Worm (Caenorhabditis elegans): ENCODE measurements around the gene nhr-91.

- TF ChIP-seq mdl-1 (tag; optimal IDR thresholded peaks at IDR 0.05) (no peak), lin-13 (GFP tag; optimal IDR thresholded peaks at IDR 0.05) (no peak), lin-39 (tag; optimal IDR thresholded peaks at IDR 0.05) (no peak), unc-39 (tag; optimal IDR thresholded peaks at IDR 0.05) (no peak), nhr-23 (tag; optimal IDR thresholded peaks at IDR 0.05) (no peak), nhr-237 (tag; optimal IDR thresholded peaks at IDR 0.05) (no peak), Y55F3AM.14 (GFP tag; optimal IDR thresholded peaks at IDR 0.05) (no peak), nhr-12 (tag; optimal IDR thresholded peaks at IDR 0.05) (no peak)
Observed at ce11 chrX:15345346-15346198, 36.4 kb downstream of the nhr-91 start.
